Worm (Caenorhabditis elegans): ENCODE data around the gene dnj-19.

ce11 chrV:5513630-5514378 is 9.1 kb upstream of the dnj-19 start, which contains the start of the genes hpo-15 and mms-19:
- TF ChIP-seq snpc-4 (tag; optimal IDR thresholded peaks at IDR 0.05) (no peak), unc-62 (GFP tag; optimal IDR thresholded peaks at IDR 0.05) (no peak), nhr-11 (tag; optimal IDR thresholded peaks at IDR 0.05) (no peak), elt-1 (tag; optimal IDR thresholded peaks at IDR 0.05) (no peak), lin-39 (tag; optimal IDR thresholded peaks at IDR 0.05) (no peak), alr-1 (tag; optimal IDR thresholded peaks at IDR 0.05) (no peak), ceh-16 (tag; optimal IDR thresholded peaks at IDR 0.05) (no peak), ceh-82 (tag; optimal IDR thresholded peaks at IDR 0.05) (no peak)

All from whole organism, L2 larva.